Worm (Caenorhabditis elegans) whole organism, early embryonic: ENCODE data around the gene rig-4.

Experiments used
- B0310.2 ChIP-seq: sonication (generic microtip); optimal IDR thresholded peaks from 2 replicates; lab custom pipeline; 2016; ENCODE audit warnings: mild to moderate bottlenecking, missing genetic modification characterization, missing compliant biosample characterization
- F13C5.2 ChIP-seq: sonication (generic microtip); optimal IDR thresholded peaks from 2 replicates; lab custom pipeline; 2017; ENCODE audit warnings: mild to moderate bottlenecking, missing genetic modification characterization, inconsistent platforms, missing compliant biosample characterization
- aly-1 ChIP-seq: sonication (generic microtip); optimal IDR thresholded peaks from 2 replicates; lab custom pipeline; 2016; ENCODE audit warnings: missing genetic modification characterization, missing compliant biosample characterization
- ama-1 ChIP-seq: fragments of 150-350 bp; optimal IDR thresholded peaks from 2 replicates; lab custom pipeline; 2014
- ceh-13 ChIP-seq: fragments of 200-800 bp; sonication (Bioruptor generic); optimal IDR thresholded peaks from 2 replicates; lab custom pipeline; 2018; ENCODE audit warnings: mild to moderate bottlenecking, missing genetic modification characterization, missing compliant biosample characterization
- ceh-36 ChIP-seq: sonication (generic microtip); optimal IDR thresholded peaks from 2 replicates; lab custom pipeline; 2016; ENCODE audit warnings: missing genetic modification characterization, inconsistent platforms, missing compliant biosample characterization
- ets-7 ChIP-seq: sonication (generic microtip); optimal IDR thresholded peaks from 2 replicates; lab custom pipeline; 2016; ENCODE audit warnings: missing genotype, missing genetic modification characterization, missing compliant biosample characterization
- flt-1 ChIP-seq: fragments of 200-800 bp; sonication (Bioruptor generic); IDR thresholded peaks from 2 replicates; pipeline ENCODE4 v1.3.6; 2022; ENCODE audit warnings: missing genetic modification characterization, missing compliant biosample characterization
- hmbx-1 ChIP-seq: sonication (generic microtip); optimal IDR thresholded peaks from 2 replicates; lab custom pipeline; 2016; ENCODE audit warnings: mild to moderate bottlenecking, missing genetic modification characterization, missing compliant biosample characterization
- hmg-4 ChIP-seq: fragments of 200-800 bp; sonication (Bioruptor generic); optimal IDR thresholded peaks from 2 replicates; lab custom pipeline; 2018; ENCODE audit warnings: mild to moderate bottlenecking, missing genetic modification characterization, missing compliant biosample characterization
- hnd-1 ChIP-seq: sonication (generic microtip); optimal IDR thresholded peaks from 2 replicates; lab custom pipeline; 2016; ENCODE audit warnings: missing genetic modification characterization, missing compliant biosample characterization
- pes-1 ChIP-seq: fragments of 200-800 bp; sonication (Bioruptor generic); IDR thresholded peaks from 2 replicates; pipeline ENCODE4 v1.3.6; 2022; ENCODE audit warnings: missing genetic modification reagents, missing genetic modification characterization, missing compliant biosample characterization
- scrt-1 ChIP-seq: fragments of 200-800 bp; sonication (Bioruptor generic); IDR thresholded peaks from 2 replicates; pipeline ENCODE4 v1.3.6; 2022; ENCODE audit warnings: missing genetic modification characterization, missing compliant biosample characterization
- sea-1 ChIP-seq: fragments of 200-800 bp; sonication (Bioruptor generic); conservative IDR thresholded peaks from 2 replicates; pipeline ENCODE4 v1.3.6; 2022; ENCODE audit warnings: missing genetic modification characterization, missing compliant biosample characterization
- tbx-11 ChIP-seq: fragments of 200-800 bp; sonication (Bioruptor generic); IDR thresholded peaks from 2 replicates; pipeline ENCODE4 v1.3.6; 2022; ENCODE audit warnings: missing genetic modification characterization, missing compliant biosample characterization
- tbx-37 ChIP-seq: fragments of 200-800 bp; sonication (Bioruptor generic); conservative IDR thresholded peaks from 2 replicates; pipeline ENCODE4 v1.3.6; 2022; ENCODE audit warnings: missing genetic modification reagents, missing genetic modification characterization, missing compliant biosample characterization
- tra-4 ChIP-seq: sonication (generic microtip); optimal IDR thresholded peaks from 2 replicates; lab custom pipeline; 2017; ENCODE audit warnings: missing genetic modification characterization, missing compliant biosample characterization

rig-4 gene

DNA sequence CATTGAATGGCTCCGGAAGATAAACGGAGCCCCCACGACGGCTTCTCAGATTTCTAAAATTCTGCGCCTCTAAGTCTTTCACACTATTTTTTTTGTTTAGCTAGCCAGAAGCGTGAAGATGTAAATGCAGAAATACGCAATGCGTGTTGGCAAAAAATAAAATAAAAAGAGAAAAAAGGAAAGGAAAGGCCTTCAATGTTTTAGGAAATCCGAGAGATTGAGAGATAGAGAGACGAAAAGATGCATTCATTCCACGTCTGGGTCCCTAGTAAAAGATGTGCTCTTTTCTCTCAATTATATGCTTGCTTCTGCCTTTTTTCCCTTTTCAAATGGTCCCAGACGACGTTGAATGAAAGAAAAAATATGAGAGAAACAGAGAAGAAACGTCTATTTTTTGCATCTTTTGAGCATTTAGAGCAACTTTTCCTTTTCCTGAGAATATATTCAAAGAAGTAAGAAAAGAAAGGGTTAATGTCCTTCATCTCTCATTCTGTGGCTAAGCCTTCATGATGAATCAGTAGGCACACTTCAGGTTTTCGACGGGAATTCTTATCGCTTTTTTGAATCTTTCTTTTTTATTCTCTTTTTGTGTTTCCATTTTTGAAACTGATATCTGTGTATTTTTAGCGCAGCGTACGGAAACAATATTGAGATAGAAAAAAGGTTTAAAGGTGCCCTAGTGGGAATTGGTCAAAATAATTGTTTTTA is 36.8 kb upstream of the rig-4 start:
- TF ChIP-seq pes-1 (GFP tag; lab: Robert Waterston, UW) (no peak), hmbx-1 (no peak), tra-4 (tag; lab: Kevin White, UChicago) (no peak), tbx-11 (GFP tag; lab: Robert Waterston, UW) (no peak), scrt-1 (no peak), tbx-37 (no peak), hmg-4 (no peak), F13C5.2 (tag; lab: Kevin White, UChicago) (no peak), sea-1 (GFP tag; lab: Robert Waterston, UW) (no peak), ceh-13 (GFP tag; lab: Kevin White, UChicago) (no peak), ceh-36 (tag; lab: Kevin White, UChicago) (no peak), ets-7 (tag; lab: Kevin White, UChicago) (no peak), aly-1 (tag; lab: Kevin White, UChicago) (no peak), hnd-1 (no peak), ama-1 (no peak), B0310.2 (tag; lab: Kevin White, UChicago) (no peak), flt-1 (GFP tag; lab: Robert Waterston, UW) (no peak)

ce11 chrIV:8036492-8036891 is 32.6 kb upstream of the rig-4 start:
- no peak for TF ChIP-seq flt-1 (GFP tag; lab: Robert Waterston, UW)
- no peak for TF ChIP-seq F13C5.2 (tag; lab: Kevin White, UChicago)

DNA sequence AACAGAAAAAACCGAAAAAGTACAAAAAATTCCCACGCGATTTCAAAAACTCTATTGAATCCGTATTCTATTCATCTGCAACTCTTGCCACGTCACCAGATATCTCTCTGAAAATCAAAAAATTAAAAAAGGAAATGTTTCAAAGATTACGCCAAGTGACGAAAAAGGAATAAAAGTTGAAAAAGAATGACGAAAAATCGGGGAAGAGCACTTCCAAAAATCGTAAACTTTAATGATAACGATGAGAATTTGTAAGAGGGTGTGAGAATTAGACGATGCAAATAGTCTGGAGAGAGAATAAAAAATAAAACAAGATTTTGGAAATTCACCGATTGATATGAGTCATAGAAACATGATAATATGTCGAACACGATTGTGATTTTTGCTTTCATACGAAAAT is 30.3 kb upstream of the rig-4 start:
- no peak for TF ChIP-seq hnd-1

DNA sequence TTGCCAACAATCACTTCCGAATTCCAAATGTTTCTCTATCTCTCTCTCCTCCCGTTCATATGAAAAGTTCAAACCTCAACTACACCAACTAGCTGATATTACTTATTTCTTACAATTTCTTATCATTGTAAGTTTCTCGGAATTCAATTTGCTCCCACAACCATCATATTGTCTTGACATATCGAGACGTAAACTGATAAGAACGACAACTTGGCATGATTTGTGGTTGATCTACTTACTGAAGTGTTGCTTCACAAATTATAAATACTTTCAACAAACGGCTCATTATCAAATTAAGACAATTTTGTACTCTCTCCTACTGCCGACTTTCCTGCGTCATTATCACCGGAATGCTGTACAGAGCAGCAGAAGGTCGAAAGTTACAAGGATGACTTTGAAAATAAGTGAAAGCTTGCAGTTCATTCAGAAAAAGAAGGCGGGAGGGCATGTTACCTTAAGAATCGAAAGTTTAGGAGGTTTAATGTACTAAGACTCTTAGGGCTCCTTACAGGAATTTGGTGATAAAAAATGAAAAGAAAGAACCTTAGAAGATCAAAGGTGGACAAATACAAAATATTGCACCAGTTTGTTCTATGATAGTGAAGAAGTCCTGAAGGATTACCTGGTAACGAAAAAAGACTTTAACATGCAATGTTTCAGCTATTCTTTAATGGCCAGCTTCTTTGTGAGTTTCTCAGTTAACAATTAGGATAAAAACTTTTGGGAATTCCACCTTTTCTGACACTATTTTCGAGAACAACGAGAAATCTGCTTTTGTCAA is 28.4 kb upstream of the rig-4 start:
- TF ChIP-seq sea-1 (GFP tag; lab: Robert Waterston, UW) (no peak), scrt-1 (no peak), pes-1 (GFP tag; lab: Robert Waterston, UW) (no peak), F13C5.2 (tag; lab: Kevin White, UChicago) (no peak), tra-4 (tag; lab: Kevin White, UChicago) (no peak), ama-1 (no peak), ets-7 (tag; lab: Kevin White, UChicago) (no peak), ceh-36 (tag; lab: Kevin White, UChicago) (no peak), tbx-11 (GFP tag; lab: Robert Waterston, UW) (no peak), flt-1 (GFP tag; lab: Robert Waterston, UW) (no peak), hmbx-1 (no peak), B0310.2 (tag; lab: Kevin White, UChicago) (no peak), aly-1 (tag; lab: Kevin White, UChicago) (no peak), hnd-1 (no peak), hmg-4 (no peak), tbx-37 (no peak), ceh-13 (GFP tag; lab: Kevin White, UChicago) (no peak)

DNA sequence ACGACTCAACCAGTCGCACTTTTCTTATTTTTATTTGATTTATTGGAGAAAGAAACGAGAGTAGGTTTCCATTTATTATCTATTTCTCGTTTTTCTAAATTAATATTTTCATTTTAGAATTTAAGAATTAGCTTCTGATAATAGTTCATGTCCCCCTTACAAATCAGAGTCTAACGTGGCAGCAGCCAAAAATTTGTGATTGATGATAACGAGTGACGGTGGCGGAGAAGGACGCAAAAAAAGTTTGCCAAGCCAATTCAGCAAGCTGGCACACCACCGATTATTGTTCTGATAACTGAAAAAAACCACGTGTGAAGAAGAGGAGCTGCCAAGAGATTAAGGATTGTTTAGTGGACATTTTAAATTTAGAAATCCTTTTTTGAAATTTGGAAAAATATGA is 26.2 kb upstream of the rig-4 start:
- no peak for TF ChIP-seq ama-1
- no peak for TF ChIP-seq flt-1 (GFP tag; lab: Robert Waterston, UW)
- no peak for TF ChIP-seq ceh-13 (GFP tag; lab: Kevin White, UChicago)
- no peak for TF ChIP-seq tbx-11 (GFP tag; lab: Robert Waterston, UW)
- no peak for TF ChIP-seq scrt-1
- no peak for TF ChIP-seq sea-1 (GFP tag; lab: Robert Waterston, UW)

DNA sequence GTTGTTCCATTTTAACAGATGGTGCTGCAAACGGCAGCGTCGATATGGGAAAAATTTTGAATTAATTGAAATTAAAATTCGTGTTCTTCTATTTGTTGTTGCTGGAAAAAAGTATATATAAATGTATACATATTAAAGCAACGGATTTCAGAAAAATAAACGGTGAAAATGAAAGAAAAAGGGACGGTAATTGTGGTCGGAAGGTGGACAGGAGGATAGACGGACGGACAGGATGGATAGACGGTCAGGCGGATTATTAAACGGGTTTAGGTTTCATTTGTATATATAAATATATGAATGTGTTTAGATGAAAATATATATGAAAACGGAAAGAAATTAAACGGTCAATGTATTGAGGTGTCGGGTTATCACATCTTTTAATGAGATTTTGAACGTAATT is 25.5 kb upstream of the rig-4 start, which contains the start of gene nhr-31:
Gene nhr-31, minus strand, starts transcription at position 101 of the 400 bp plus-strand sequence.
- TF ChIP-seq tra-4 (tag; lab: Kevin White, UChicago), result no peak
- TF ChIP-seq sea-1 (GFP tag; lab: Robert Waterston, UW), result no peak
- TF ChIP-seq ceh-13 (GFP tag; lab: Kevin White, UChicago), result no peak
- no peak for TF ChIP-seq tbx-11 (GFP tag; lab: Robert Waterston, UW)
- TF ChIP-seq F13C5.2 (tag; lab: Kevin White, UChicago), result no peak
- no peak for TF ChIP-seq hmbx-1
- no peak for TF ChIP-seq aly-1 (tag; lab: Kevin White, UChicago)
- no peak for TF ChIP-seq hnd-1
- TF ChIP-seq tbx-37, result no peak
- no peak for TF ChIP-seq B0310.2 (tag; lab: Kevin White, UChicago)
- TF ChIP-seq pes-1 (GFP tag; lab: Robert Waterston, UW), result no peak
- no peak for TF ChIP-seq flt-1 (GFP tag; lab: Robert Waterston, UW)
- TF ChIP-seq scrt-1, result no peak
- no peak for TF ChIP-seq ama-1
- no peak for TF ChIP-seq hmg-4

ce11 chrIV:8028372-8028771 is 24.5 kb upstream of the rig-4 start:
- TF ChIP-seq B0310.2 (tag; lab: Kevin White, UChicago) (no peak), ets-7 (tag; lab: Kevin White, UChicago) (no peak), F13C5.2 (tag; lab: Kevin White, UChicago) (no peak), ceh-13 (GFP tag; lab: Kevin White, UChicago) (no peak), scrt-1 (no peak), aly-1 (tag; lab: Kevin White, UChicago) (no peak), flt-1 (GFP tag; lab: Robert Waterston, UW) (no peak), tra-4 (tag; lab: Kevin White, UChicago) (no peak), tbx-37 (no peak), sea-1 (GFP tag; lab: Robert Waterston, UW) (no peak), hnd-1 (no peak), tbx-11 (GFP tag; lab: Robert Waterston, UW) (no peak), hmg-4 (no peak), ama-1 (no peak), pes-1 (GFP tag; lab: Robert Waterston, UW) (no peak), hmbx-1 (no peak)
